Worm (Caenorhabditis elegans) whole organism, L2 larva: ENCODE data around the gene htrl-1.

Experiments
- R02D3.7 ChIP-seq: fragments of 150-350 bp; optimal IDR thresholded peaks from 2 replicates; lab custom pipeline; 2014; ENCODE audit warnings: missing biosample characterization, missing genetic modification characterization
- Y55F3AM.14 ChIP-seq: fragments of 200-800 bp; sonication (Bioruptor generic); optimal IDR thresholded peaks from 2 replicates; lab custom pipeline; 2018; ENCODE audit warnings: mild to moderate bottlenecking, missing genetic modification characterization, missing compliant biosample characterization
- ZK546.5 ChIP-seq: sonication (generic microtip); optimal IDR thresholded peaks from 2 replicates; lab custom pipeline; 2017; ENCODE audit warnings: missing biosample characterization, missing genetic modification characterization
- aly-2 ChIP-seq: fragments of 150-350 bp; optimal IDR thresholded peaks from 2 replicates; lab custom pipeline; 2014; ENCODE audit warnings: missing biosample characterization, missing genetic modification characterization
- ama-1 ChIP-seq: fragments of 150-350 bp; optimal IDR thresholded peaks from 2 replicates; lab custom pipeline; 2018; ENCODE audit warnings: inconsistent platforms
- ceh-82 ChIP-seq: fragments of 150-350 bp; optimal IDR thresholded peaks from 2 replicates; lab custom pipeline; 2014; ENCODE audit warnings: missing biosample characterization, missing genetic modification characterization
- crh-2 ChIP-seq: sonication (generic microtip); optimal IDR thresholded peaks from 2 replicates; lab custom pipeline; 2017; ENCODE audit warnings: missing biosample characterization, missing genetic modification characterization
- dmd-4 ChIP-seq: sonication (generic microtip); optimal IDR thresholded peaks from 2 replicates; lab custom pipeline; 2017; ENCODE audit warnings: missing biosample characterization, missing genetic modification characterization
- elt-1 ChIP-seq: fragments of 150-350 bp; optimal IDR thresholded peaks from 2 replicates; lab custom pipeline; 2014; ENCODE audit warnings: missing biosample characterization, missing genetic modification characterization
- elt-3 ChIP-seq: sonication (generic microtip); optimal IDR thresholded peaks from 2 replicates; lab custom pipeline; 2017; ENCODE audit warnings: missing biosample characterization, missing genetic modification characterization
- fos-1 ChIP-seq: fragments of 150-350 bp; optimal IDR thresholded peaks from 2 replicates; lab custom pipeline; 2014; ENCODE audit warnings: missing biosample characterization, missing genetic modification characterization
- gmeb-1 ChIP-seq: fragments of 150-350 bp; optimal IDR thresholded peaks from 2 replicates; lab custom pipeline; 2014; ENCODE audit warnings: missing biosample characterization, missing genetic modification characterization
- lin-11 ChIP-seq: fragments of 150-350 bp; sonication (generic microtip); optimal IDR thresholded peaks from 2 replicates; lab custom pipeline; 2014; ENCODE audit warnings: missing biosample characterization, missing genetic modification characterization, inconsistent platforms, mixed read lengths
- lin-39 ChIP-seq: fragments of 150-350 bp; optimal IDR thresholded peaks from 2 replicates; lab custom pipeline; 2014; ENCODE audit warnings: missing biosample characterization, missing genetic modification reagents, missing genetic modification characterization
- lsy-2 ChIP-seq, 2 experiments: fragments of 150-350 bp in 1 of 2; sonication (generic microtip) in 1 of 2; optimal IDR thresholded peaks; 2 replicates each; lab custom pipeline; 2014 to 2017; ENCODE audit warnings: missing biosample characterization in 2 of 2, missing genetic modification characterization in 2 of 2
- mab-5 ChIP-seq: fragments of 150-350 bp; optimal IDR thresholded peaks from 2 replicates; lab custom pipeline; 2014; ENCODE audit warnings: missing biosample characterization, missing genetic modification characterization
- mdl-1 ChIP-seq, 2 experiments: fragments of 150-350 bp in 1 of 2; sonication (generic microtip) in 1 of 2; optimal IDR thresholded peaks; 2 replicates each; lab custom pipeline; 2017; ENCODE audit warnings: missing biosample characterization in 2 of 2, missing genetic modification characterization in 2 of 2
- nhr-10 ChIP-seq: sonication (generic microtip); optimal IDR thresholded peaks from 2 replicates; lab custom pipeline; 2017; ENCODE audit warnings: missing biosample characterization, missing genetic modification characterization
- nhr-11 ChIP-seq: fragments of 150-350 bp; optimal IDR thresholded peaks from 2 replicates; lab custom pipeline; 2014; ENCODE audit warnings: missing biosample characterization, missing genetic modification characterization
- nhr-12 ChIP-seq: fragments of 150-350 bp; optimal IDR thresholded peaks from 2 replicates; lab custom pipeline; 2014; ENCODE audit warnings: missing biosample characterization, missing genetic modification characterization
- nhr-129 ChIP-seq: fragments of 150-350 bp; optimal IDR thresholded peaks from 2 replicates; lab custom pipeline; 2014; ENCODE audit warnings: missing biosample characterization, missing genetic modification characterization
- nhr-21 ChIP-seq: fragments of 150-350 bp; optimal IDR thresholded peaks from 2 replicates; lab custom pipeline; 2014; ENCODE audit warnings: missing biosample characterization, missing genetic modification characterization
- nhr-23 ChIP-seq: fragments of 150-350 bp; optimal IDR thresholded peaks from 2 replicates; lab custom pipeline; 2014; ENCODE audit warnings: missing biosample characterization, missing genetic modification reagents, missing genetic modification characterization
- nhr-237 ChIP-seq: fragments of 150-350 bp; optimal IDR thresholded peaks from 2 replicates; lab custom pipeline; 2014; ENCODE audit warnings: missing biosample characterization, missing genetic modification characterization
- nhr-25 ChIP-seq: fragments of 150-350 bp; sonication (generic microtip); optimal IDR thresholded peaks from 3 replicates; lab custom pipeline; 2014; ENCODE audit warnings: missing biosample characterization, missing genetic modification characterization
- nhr-6 ChIP-seq: fragments of 150-350 bp; optimal IDR thresholded peaks from 2 replicates; lab custom pipeline; 2014; ENCODE audit warnings: missing biosample characterization, missing genetic modification characterization
- peb-1 ChIP-seq: fragments of 150-350 bp; optimal IDR thresholded peaks from 2 replicates; lab custom pipeline; 2014; ENCODE audit warnings: missing biosample characterization, missing genetic modification characterization
- sem-4 ChIP-seq: fragments of 150-350 bp; optimal IDR thresholded peaks from 2 replicates; lab custom pipeline; 2014; ENCODE audit warnings: missing biosample characterization, missing genetic modification reagents, missing genetic modification characterization
- skn-1 ChIP-seq: sonication (generic microtip); optimal IDR thresholded peaks from 2 replicates; lab custom pipeline; 2017; ENCODE audit warnings: missing biosample characterization, missing genetic modification characterization
- sma-3 ChIP-seq: sonication (generic microtip); optimal IDR thresholded peaks from 2 replicates; lab custom pipeline; 2016; ENCODE audit warnings: missing genetic modification reagents, missing genetic modification characterization, missing compliant biosample characterization
- sma-9 ChIP-seq, 2 experiments: fragments of 150-350 bp in 1 of 2; sonication (generic microtip) in 1 of 2; optimal IDR thresholded peaks; 2 replicates each; lab custom pipeline; 2014 to 2016; ENCODE audit warnings: missing genetic modification characterization in 2 of 2, mild to moderate bottlenecking in 1 of 2, missing biosample characterization in 1 of 2, missing compliant biosample characterization in 1 of 2, missing genetic modification reagents in 1 of 2, moderate library complexity in 1 of 2
- snpc-4 ChIP-seq: fragments of 150-350 bp; optimal IDR thresholded peaks from 2 replicates; lab custom pipeline; 2014; ENCODE audit warnings: missing biosample characterization, missing genetic modification characterization
- unc-39 ChIP-seq: fragments of 150-350 bp; optimal IDR thresholded peaks from 2 replicates; lab custom pipeline; 2014; ENCODE audit warnings: missing biosample characterization, missing genetic modification characterization
- unc-55 ChIP-seq: fragments of 150-350 bp; sonication (generic microtip); optimal IDR thresholded peaks from 3 replicates; lab custom pipeline; 2014; ENCODE audit warnings: missing biosample characterization, missing genetic modification reagents, missing genetic modification characterization
- unc-62 ChIP-seq: fragments of 150-350 bp; optimal IDR thresholded peaks from 2 replicates; lab custom pipeline; 2014; ENCODE audit warnings: missing biosample characterization, missing genetic modification reagents, missing genetic modification characterization
- ztf-1 ChIP-seq: fragments of 200-800 bp; sonication (Bioruptor generic); conservative IDR thresholded peaks from 2 replicates; pipeline ENCODE4 v1.3.6; 2022; ENCODE audit warnings: missing genetic modification characterization, missing compliant biosample characterization
- ztf-11 ChIP-seq: sonication (generic microtip); optimal IDR thresholded peaks from 2 replicates; lab custom pipeline; 2017; ENCODE audit warnings: missing biosample characterization, missing genetic modification characterization
- ztf-4 ChIP-seq: fragments of 150-350 bp; optimal IDR thresholded peaks from 2 replicates; lab custom pipeline; 2014; ENCODE audit warnings: missing biosample characterization, missing genetic modification characterization

Gene htrl-1

ce11 chrV:11470210-11470713 lies 25.9 kb downstream of the htrl-1 start, which contains the start of gene aat-6:
Gene aat-6 (minus strand): TSS chrV:11470663.
- TF ChIP-seq nhr-25 (tag; lab: Kevin White, UChicago) (no peak), nhr-12 (no peak), crh-2 (tag; lab: Kevin White, UChicago) (peak; percentile 21), ztf-1 (no peak), sem-4 (no peak), mab-5 (no peak), ztf-11 (tag; lab: Kevin White, UChicago) (no peak), sma-9 (GFP tag; optimal IDR thresholded peaks at IDR 0.05; lab: Kevin White, UChicago) (peak; percentile 54), sma-9 (tag; optimal IDR thresholded peaks at IDR 0.05; lab: Kevin White, UChicago) (no peak), R02D3.7 (tag; lab: Kevin White, UChicago) (no peak), fos-1 (peak; percentile 82), nhr-10 (tag; lab: Kevin White, UChicago) (no peak), nhr-237 (no peak), unc-39 (tag; lab: Kevin White, UChicago) (no peak), aly-2 (no peak)

DNA sequence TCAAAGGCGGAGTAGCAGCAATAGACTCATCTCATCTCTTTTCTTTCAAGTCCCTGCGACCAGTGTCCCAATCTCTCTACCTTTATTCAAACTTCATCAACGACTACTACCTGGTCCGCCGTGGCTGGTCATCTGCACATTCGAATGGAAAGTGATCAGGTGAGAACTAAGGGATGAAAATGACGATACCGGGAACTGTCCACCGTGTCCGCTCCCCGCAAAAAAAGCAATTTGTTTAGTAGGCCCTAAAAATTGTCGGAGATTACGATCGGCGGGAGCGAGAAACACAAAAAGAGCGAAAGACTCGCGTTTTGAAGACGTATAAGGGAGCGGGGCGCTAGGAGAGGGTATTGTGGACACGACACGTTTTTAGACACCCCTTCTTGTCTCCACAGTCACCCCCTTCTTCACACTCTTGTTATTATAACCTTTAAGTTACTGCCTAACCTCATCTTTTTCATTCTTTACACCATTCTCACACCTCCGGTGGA lies 33.2 kb downstream of the htrl-1 start, which contains the start of gene zipt-16:
TSS of gene zipt-16 (plus strand) at position 51 of the 491 bp plus-strand sequence.
- 0 out of 2 replicates have a peak, but pooled peaks have one; percentile 60 for TF ChIP-seq ztf-1
- no peak for TF ChIP-seq crh-2 (tag; lab: Kevin White, UChicago)

ce11 chrV:11459255-11459654 lies 36.9 kb downstream of the htrl-1 start, which contains the start of gene T11F9.1:
Gene T11F9.1 (plus strand): TSS chrV:11459555.
- TF ChIP-seq ztf-4 (no peak), sem-4 (no peak), nhr-129 (tag; lab: Kevin White, UChicago) (no peak), skn-1 (no peak), lin-39 (tag; lab: Kevin White, UChicago) (no peak), Y55F3AM.14 (no peak)

- no peak for TF ChIP-seq ceh-82 (tag; lab: Kevin White, UChicago)
- TF ChIP-seq nhr-25 (tag; lab: Kevin White, UChicago), result no peak
- TF ChIP-seq sma-3 (GFP tag; lab: Kevin White, UChicago), result no peak
- TF ChIP-seq unc-55, result no peak
- no peak for TF ChIP-seq lin-39 (tag; lab: Kevin White, UChicago)
- TF ChIP-seq nhr-12, result no peak
- no peak for TF ChIP-seq sma-9 (GFP tag; optimal IDR thresholded peaks at IDR 0.05; lab: Kevin White, UChicago)
- TF ChIP-seq sma-9 (tag; optimal IDR thresholded peaks at IDR 0.05; lab: Kevin White, UChicago), result no peak
- no peak for TF ChIP-seq ztf-4
- no peak for TF ChIP-seq elt-1 (tag; lab: Kevin White, UChicago)
- TF ChIP-seq unc-39 (tag; lab: Kevin White, UChicago), result no peak
- no peak for TF ChIP-seq nhr-10 (tag; lab: Kevin White, UChicago)
- TF ChIP-seq elt-3 (tag; lab: Kevin White, UChicago), result no peak
- no peak for TF ChIP-seq lin-11 (tag; lab: Kevin White, UChicago)
- no peak for TF ChIP-seq ztf-11 (tag; lab: Kevin White, UChicago)
- TF ChIP-seq nhr-23 (tag; lab: Kevin White, UChicago), result no peak
- no peak for TF ChIP-seq nhr-6 (tag; lab: Kevin White, UChicago)
- TF ChIP-seq fos-1, result no peak
- no peak for TF ChIP-seq peb-1 (tag; lab: Kevin White, UChicago)
- no peak for TF ChIP-seq nhr-11
- no peak for TF ChIP-seq ztf-1
Observed at ce11 chrV:11454917-11455316, 41.3 kb downstream of the htrl-1 start.

ce11 chrV:11450257-11450656 lies 45.9 kb downstream of the htrl-1 start, which contains the start of gene col-156:
Gene col-156 (minus strand): TSS chrV:11450357.
- TF ChIP-seq mdl-1 (tag; optimal IDR thresholded peaks at IDR 0.05; lab: Kevin White, UChicago) (no peak), nhr-11 (no peak), nhr-25 (tag; lab: Kevin White, UChicago) (no peak), snpc-4 (no peak), elt-3 (tag; lab: Kevin White, UChicago) (no peak), ama-1 (lab: Kevin White, UChicago) (no peak), sma-3 (GFP tag; lab: Kevin White, UChicago) (no peak), dmd-4 (tag; lab: Kevin White, UChicago) (no peak), nhr-12 (no peak), unc-62 (GFP tag; lab: Kevin White, UChicago) (no peak), ztf-4 (no peak), ZK546.5 (tag; lab: Kevin White, UChicago) (no peak), fos-1 (no peak), nhr-21 (tag; lab: Kevin White, UChicago) (no peak), lsy-2 (tag; optimal IDR thresholded peaks at IDR 0.05; lab: Kevin White, UChicago) (no peak), ceh-82 (tag; lab: Kevin White, UChicago) (no peak), gmeb-1 (no peak), R02D3.7 (tag; lab: Kevin White, UChicago) (no peak)
- TF ChIP-seq, all 48 proteins: peak for 0
